Fruit fly (Drosophila melanogaster): ENCODE measurements around the gene CG42590.

DNA sequence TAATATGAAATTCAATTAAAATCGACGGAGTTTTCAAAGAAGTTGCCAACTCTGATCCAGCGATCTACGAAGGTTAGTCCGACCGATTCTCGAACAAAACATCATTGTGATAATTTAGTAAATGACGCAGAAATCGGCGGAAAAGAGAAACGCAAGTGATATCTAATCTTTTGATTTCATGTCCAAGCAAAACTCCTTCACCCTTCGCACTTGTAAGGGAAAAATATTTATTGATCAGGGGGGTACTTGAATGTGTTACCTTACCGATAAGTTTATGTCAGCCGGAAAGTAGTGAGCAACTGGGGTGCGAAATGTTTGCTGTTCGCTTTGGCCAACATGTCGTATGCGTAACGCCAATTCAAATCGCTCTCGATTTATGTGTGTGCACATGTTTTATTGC is 28.0 kb upstream of the CG42590 start:
- TF ChIP-seq CG8478 (optimal IDR thresholded peaks at IDR 0.05) (no peak), CTCF (optimal IDR thresholded peaks at IDR 0.05) (no peak)

Measured in S2 (cell line).